Fruit fly (Drosophila melanogaster) whole organism, adult: ENCODE data around the gene CG11693.

Experiments
- CG12768 ChIP-seq: fragments of 200-800 bp; sonication (Bioruptor generic); optimal IDR thresholded peaks from 2 replicates; lab custom pipeline; 2017; ENCODE audit warnings: missing biosample characterization, missing genetic modification characterization, mild to moderate bottlenecking, moderate library complexity, missing genetic modification reagents
- CG14711 ChIP-seq: fragments of 200-800 bp; sonication (Bioruptor generic); optimal IDR thresholded peaks from 2 replicates; lab custom pipeline; 2018; ENCODE audit warnings: missing biosample characterization, mild to moderate bottlenecking, missing genetic modification characterization, moderate library complexity
- CG1620 ChIP-seq: fragments of 200-800 bp; sonication (Bioruptor generic); optimal IDR thresholded peaks from 2 replicates; lab custom pipeline; 2016; ENCODE audit warnings: missing biosample characterization, missing genetic modification characterization
- CG33017 ChIP-seq: fragments of 200-800 bp; sonication (Bioruptor generic); optimal IDR thresholded peaks from 2 replicates; lab custom pipeline; 2018; ENCODE audit warnings: missing biosample characterization, mild to moderate bottlenecking, missing genetic modification characterization, moderate library complexity
- CG7101 ChIP-seq: fragments of 200-800 bp; sonication (Bioruptor generic); optimal IDR thresholded peaks from 2 replicates; lab custom pipeline; 2018; ENCODE audit warnings: missing biosample characterization, mild to moderate bottlenecking, missing genetic modification characterization, moderate library complexity
- Mnt ChIP-seq: fragments of 200-800 bp; sonication (Bioruptor generic); optimal IDR thresholded peaks from 2 replicates; lab custom pipeline; 2016; ENCODE audit warnings: missing biosample characterization, mild to moderate bottlenecking, missing genetic modification characterization
- bab1 ChIP-seq: fragments of 200-800 bp; sonication (Bioruptor generic); optimal IDR thresholded peaks from 3 replicates; lab custom pipeline; 2019; ENCODE audit warnings: missing biosample characterization, mild to moderate bottlenecking, missing genetic modification characterization, moderate library complexity
- cic ChIP-seq: fragments of 200-800 bp; sonication (Bioruptor generic); optimal IDR thresholded peaks from 2 replicates; lab custom pipeline; 2017; ENCODE audit warnings: missing biosample characterization, mild to moderate bottlenecking, missing genetic modification characterization, moderate library complexity
- cnc ChIP-seq, 2 experiments: fragments of >200 bp; optimal IDR thresholded peaks; 2 replicates each; lab custom pipeline; 2017
- kay ChIP-seq: fragments of 200-800 bp; sonication (Bioruptor generic); peaks from one replicate; lab custom pipeline; 2016; ENCODE audit warnings: missing biosample characterization, missing genetic modification characterization, borderline replicate concordance
- toe ChIP-seq: fragments of 200-800 bp; sonication (Bioruptor generic); optimal IDR thresholded peaks from 2 replicates; lab custom pipeline; 2016; ENCODE audit warnings: missing biosample characterization, missing genetic modification characterization

- TF ChIP-seq Mnt (GFP tag; lab: Kevin White, UChicago) (no peak), CG33017 (tag; lab: Kevin White, UChicago) (no peak), kay (no peak), CG14711 (tag; lab: Kevin White, UChicago) (no peak), cic (GFP tag; lab: Kevin White, UChicago) (peak; percentile 24), bab1 (no peak), CG1620 (GFP tag; lab: Kevin White, UChicago) (no peak), CG7101 (tag; lab: Kevin White, UChicago) (no peak), cnc (optimal IDR thresholded peaks at IDR 0.05; lab: Kevin White, UChicago) (no peak), toe (GFP tag; lab: Kevin White, UChicago) (no peak), CG12768 (GFP tag; lab: Kevin White, UChicago) (no peak)
These were observed 2.0 kb downstream of the CG11693 start, which contains the start of gene tex for dm6 chr3R:8308515-8308959.
